Worm (Caenorhabditis elegans) whole organism, L3 larva: ENCODE measurements around the gene C50F7.3.

Experiments
- R02D3.7 ChIP-seq: fragments of 150-350 bp; optimal IDR thresholded peaks from 2 replicates; lab custom pipeline; 2014; ENCODE audit warnings: missing biosample characterization, missing genetic modification characterization
- aly-2 ChIP-seq: fragments of 150-350 bp; optimal IDR thresholded peaks from 2 replicates; lab custom pipeline; 2014; ENCODE audit warnings: missing biosample characterization, missing genetic modification characterization
- ama-1 ChIP-seq: fragments of 150-350 bp; optimal IDR thresholded peaks from 2 replicates; lab custom pipeline; 2018
- ceh-28 ChIP-seq: fragments of 150-350 bp; optimal IDR thresholded peaks from 2 replicates; lab custom pipeline; 2014; ENCODE audit warnings: missing biosample characterization, missing genetic modification reagents, missing genetic modification characterization
- lin-15B ChIP-seq: fragments of 150-350 bp; optimal IDR thresholded peaks from 2 replicates; lab custom pipeline; 2014; ENCODE audit warnings: missing biosample characterization, missing genetic modification characterization
- nhr-11 ChIP-seq: fragments of 150-350 bp; optimal IDR thresholded peaks from 2 replicates; lab custom pipeline; 2014; ENCODE audit warnings: missing biosample characterization, missing genetic modification characterization
- nhr-237 ChIP-seq: fragments of 150-350 bp; optimal IDR thresholded peaks from 2 replicates; lab custom pipeline; 2014; ENCODE audit warnings: missing biosample characterization, missing genetic modification characterization
- nhr-28 ChIP-seq: fragments of 150-350 bp; optimal IDR thresholded peaks from 2 replicates; lab custom pipeline; 2014; ENCODE audit warnings: missing biosample characterization, missing genetic modification characterization
- pqm-1 ChIP-seq: fragments of 150-350 bp; optimal IDR thresholded peaks from 2 replicates; lab custom pipeline; 2017; ENCODE audit warnings: missing biosample characterization, missing genetic modification characterization, inconsistent platforms
- sea-2 ChIP-seq: fragments of 150-350 bp; sonication (generic microtip); optimal IDR thresholded peaks from 4 replicates; lab custom pipeline; 2014; ENCODE audit warnings: missing biosample characterization, missing genetic modification reagents, missing genetic modification characterization
- snpc-4 ChIP-seq: fragments of 150-350 bp; optimal IDR thresholded peaks from 2 replicates; lab custom pipeline; 2014; ENCODE audit warnings: missing biosample characterization, missing genetic modification characterization
- unc-62 ChIP-seq: fragments of 150-350 bp; sonication (generic microtip); optimal IDR thresholded peaks from 4 replicates; lab custom pipeline; 2014; ENCODE audit warnings: missing biosample characterization, missing genetic modification reagents, missing genetic modification characterization
- zag-1 ChIP-seq: fragments of 150-350 bp; optimal IDR thresholded peaks from 2 replicates; lab custom pipeline; 2014; ENCODE audit warnings: missing biosample characterization, missing genetic modification characterization

- TF ChIP-seq ceh-28 = no peak
- TF ChIP-seq lin-15B (tag; lab: Kevin White, UChicago) = no peak
- no peak for TF ChIP-seq nhr-237 (tag; lab: Kevin White, UChicago)
- no peak for TF ChIP-seq ama-1 (lab: Kevin White, UChicago)
- TF ChIP-seq nhr-28 (tag; lab: Kevin White, UChicago) = no peak
- TF ChIP-seq zag-1 (tag; lab: Kevin White, UChicago) = no peak
- TF ChIP-seq snpc-4 = no peak
- no peak for TF ChIP-seq aly-2 (tag; lab: Kevin White, UChicago)
- TF ChIP-seq sea-2 = no peak
- TF ChIP-seq unc-62 (GFP tag; lab: Kevin White, UChicago) = no peak
- no peak for TF ChIP-seq pqm-1 (tag; lab: Kevin White, UChicago)
- no peak for TF ChIP-seq R02D3.7
- no peak for TF ChIP-seq nhr-11 (tag; lab: Kevin White, UChicago)
Observed at ce11 chrIV:7782292-7782691, 50.2 kb downstream of the C50F7.3 start, which contains the start of gene sec-10.
